Fruit fly (Drosophila melanogaster) whole organism, prepupa: ENCODE data around the gene Antdh.

Experiments
- Blimp-1 ChIP-seq: fragments of 200-800 bp; sonication (Bioruptor generic); optimal IDR thresholded peaks from 3 replicates; lab custom pipeline; 2017; ENCODE audit warnings: missing biosample characterization, missing genetic modification characterization, mild to moderate bottlenecking, moderate library complexity, missing genetic modification reagents
- CG11294 ChIP-seq: fragments of 200-800 bp; sonication (Bioruptor generic); IDR thresholded peaks from 2 replicates; pipeline ENCODE4 v1.3.6; 2022; ENCODE audit warnings: missing biosample characterization, missing genetic modification characterization
- CG11762 ChIP-seq: fragments of 200-800 bp; sonication (Bioruptor generic); optimal IDR thresholded peaks from 3 replicates; lab custom pipeline; 2016; ENCODE audit warnings: missing biosample characterization, missing genetic modification characterization; ENCODE audit not compliant: insufficient read depth
- CG15336 ChIP-seq: fragments of 200-800 bp; sonication (Bioruptor generic); IDR thresholded peaks from 2 replicates; pipeline ENCODE4 v1.3.6; 2022; ENCODE audit warnings: missing biosample characterization, missing genetic modification characterization
- CG1621 ChIP-seq: fragments of 200-800 bp; sonication (Bioruptor generic); optimal IDR thresholded peaks from 3 replicates; lab custom pipeline; 2018; ENCODE audit warnings: missing biosample characterization, mild to moderate bottlenecking, missing genetic modification characterization
- CG16779 ChIP-seq: fragments of 200-800 bp; sonication (Bioruptor generic); optimal IDR thresholded peaks from 3 replicates; lab custom pipeline; 2017; ENCODE audit warnings: missing biosample characterization, mild to moderate bottlenecking, missing genetic modification characterization
- CG3032 ChIP-seq: fragments of 200-800 bp; optimal IDR thresholded peaks from 2 replicates; lab custom pipeline; 2019; ENCODE audit warnings: missing biosample characterization, mild to moderate bottlenecking, missing genetic modification characterization, moderate library complexity
- CG31627 ChIP-seq: fragments of 200-800 bp; sonication (Bioruptor generic); optimal IDR thresholded peaks from 3 replicates; lab custom pipeline; 2016; ENCODE audit warnings: missing biosample characterization, missing genetic modification characterization
- CG32006 ChIP-seq: fragments of 200-800 bp; sonication (Bioruptor generic); optimal IDR thresholded peaks from 3 replicates; lab custom pipeline; 2017; ENCODE audit warnings: missing biosample characterization, mild to moderate bottlenecking, missing genetic modification characterization
- CG34406 ChIP-seq: fragments of 200-800 bp; sonication (Bioruptor generic); optimal IDR thresholded peaks from 3 replicates; lab custom pipeline; 2016; ENCODE audit warnings: missing biosample characterization, missing genetic modification characterization
- CG3919 ChIP-seq: fragments of 200-800 bp; sonication (Bioruptor generic); optimal IDR thresholded peaks from 3 replicates; lab custom pipeline; 2016; ENCODE audit warnings: missing biosample characterization, missing genetic modification characterization
- CG6163 ChIP-seq: fragments of 200-800 bp; sonication (Bioruptor generic); IDR thresholded peaks from 3 replicates; pipeline ENCODE4 v1.3.6; 2022; ENCODE audit warnings: missing biosample characterization, missing genetic modification characterization
- CG6276 ChIP-seq: fragments of 200-800 bp; sonication (Bioruptor generic); optimal IDR thresholded peaks from 2 replicates; lab custom pipeline; 2017; ENCODE audit warnings: missing biosample characterization, mild to moderate bottlenecking, missing genetic modification characterization
- CG6792 ChIP-seq: fragments of 200-800 bp; sonication (Bioruptor generic); optimal IDR thresholded peaks from 3 replicates; lab custom pipeline; 2016; ENCODE audit warnings: missing biosample characterization, missing genetic modification characterization
- CG6808 ChIP-seq: fragments of 200-800 bp; sonication (Bioruptor generic); optimal IDR thresholded peaks from 3 replicates; lab custom pipeline; 2017; ENCODE audit warnings: missing biosample characterization, missing genetic modification characterization, mild to moderate bottlenecking, moderate library complexity, missing genetic modification reagents
- CG6854 ChIP-seq: fragments of 200-800 bp; sonication (Bioruptor generic); optimal IDR thresholded peaks from 2 replicates; lab custom pipeline; 2017; ENCODE audit warnings: missing biosample characterization, mild to moderate bottlenecking, missing genetic modification characterization
- CG7368 ChIP-seq: fragments of 200-800 bp; sonication (Bioruptor generic); optimal IDR thresholded peaks from 3 replicates; lab custom pipeline; 2016; ENCODE audit warnings: missing biosample characterization, missing genetic modification characterization
- CG8319 ChIP-seq: fragments of 200-800 bp; sonication (Bioruptor generic); optimal IDR thresholded peaks from 3 replicates; lab custom pipeline; 2016; ENCODE audit warnings: missing biosample characterization, missing genetic modification characterization
- CG8632 ChIP-seq: fragments of 200-800 bp; sonication (Bioruptor generic); optimal IDR thresholded peaks from 3 replicates; lab custom pipeline; 2016; ENCODE audit warnings: missing biosample characterization, missing genetic modification characterization
- CG9139 ChIP-seq: fragments of 200-800 bp; sonication (Bioruptor generic); optimal IDR thresholded peaks from 3 replicates; lab custom pipeline; 2017; ENCODE audit warnings: missing biosample characterization, mild to moderate bottlenecking, missing genetic modification characterization
- Eip78C ChIP-seq: fragments of 200-800 bp; sonication (Bioruptor generic); peaks from one replicate; lab custom pipeline; 2016; ENCODE audit warnings: missing biosample characterization, missing genetic modification characterization
- Eip93F ChIP-seq: fragments of 200-800 bp; sonication (Bioruptor generic); optimal IDR thresholded peaks from 2 replicates; lab custom pipeline; 2016; ENCODE audit warnings: missing biosample characterization, mild to moderate bottlenecking, missing genetic modification characterization
- Gug ChIP-seq: fragments of 200-800 bp; sonication (Bioruptor generic); IDR thresholded peaks from 2 replicates; pipeline ENCODE4 v1.3.6; 2022; ENCODE audit warnings: missing biosample characterization, missing genetic modification characterization
- Hr39 ChIP-seq: fragments of 200-800 bp; sonication (Bioruptor generic); optimal IDR thresholded peaks from 2 replicates; lab custom pipeline; 2016; ENCODE audit warnings: missing biosample characterization, missing genetic modification characterization
- Lpt ChIP-seq: fragments of 200-800 bp; sonication (Bioruptor generic); optimal IDR thresholded peaks from 3 replicates; lab custom pipeline; 2016; ENCODE audit warnings: missing biosample characterization, missing genetic modification characterization
- Met ChIP-seq: fragments of 200-800 bp; sonication (Bioruptor generic); optimal IDR thresholded peaks from 3 replicates; lab custom pipeline; 2016; ENCODE audit warnings: missing biosample characterization, missing genetic modification characterization
- OdsH ChIP-seq: fragments of 200-800 bp; sonication (Bioruptor generic); optimal IDR thresholded peaks from 3 replicates; lab custom pipeline; 2016; ENCODE audit warnings: missing biosample characterization, missing genetic modification characterization
- Sox14 ChIP-seq: fragments of 200-800 bp; sonication (Bioruptor generic); optimal IDR thresholded peaks from 3 replicates; lab custom pipeline; 2016; ENCODE audit warnings: missing biosample characterization, missing genetic modification characterization
- Sox15 ChIP-seq: fragments of 200-800 bp; sonication (Bioruptor generic); optimal IDR thresholded peaks from 3 replicates; lab custom pipeline; 2016; ENCODE audit warnings: missing biosample characterization, missing genetic modification characterization
- achi ChIP-seq: fragments of 200-800 bp; sonication (Bioruptor generic); optimal IDR thresholded peaks from 3 replicates; lab custom pipeline; 2016; ENCODE audit warnings: missing biosample characterization, missing genetic modification characterization
- cyc ChIP-seq: fragments of 200-800 bp; sonication (Bioruptor generic); optimal IDR thresholded peaks from 3 replicates; lab custom pipeline; 2016; ENCODE audit warnings: missing biosample characterization, missing genetic modification characterization
- dac ChIP-seq: fragments of 200-800 bp; sonication (Bioruptor generic); optimal IDR thresholded peaks from 2 replicates; lab custom pipeline; 2017; ENCODE audit warnings: missing biosample characterization, mild to moderate bottlenecking, missing genetic modification characterization
- dsx ChIP-seq: fragments of 200-800 bp; optimal IDR thresholded peaks from 3 replicates; lab custom pipeline; 2019; ENCODE audit warnings: missing biosample characterization, mild to moderate bottlenecking, missing genetic modification characterization, moderate library complexity; ENCODE audit not compliant: poor library complexity, severe bottlenecking
- fd59A ChIP-seq: fragments of 200-800 bp; sonication (Bioruptor generic); optimal IDR thresholded peaks from 2 replicates; lab custom pipeline; 2017; ENCODE audit warnings: missing biosample characterization, mild to moderate bottlenecking, missing genetic modification characterization, missing genetic modification reagents
- fd85E ChIP-seq: fragments of 200-800 bp; sonication (Bioruptor generic); optimal IDR thresholded peaks from 3 replicates; lab custom pipeline; 2016; ENCODE audit warnings: missing biosample characterization, missing genetic modification characterization
- fkh ChIP-seq: fragments of 200-800 bp; sonication (Bioruptor generic); optimal IDR thresholded peaks from 3 replicates; lab custom pipeline; 2017; ENCODE audit warnings: missing biosample characterization, mild to moderate bottlenecking, missing genetic modification characterization, moderate library complexity
- lz ChIP-seq: fragments of 200-800 bp; sonication (Bioruptor generic); optimal IDR thresholded peaks from 3 replicates; lab custom pipeline; 2016; ENCODE audit warnings: missing biosample characterization, missing genetic modification characterization
- net ChIP-seq: fragments of 200-800 bp; sonication (Bioruptor generic); optimal IDR thresholded peaks from 3 replicates; lab custom pipeline; 2016; ENCODE audit warnings: missing biosample characterization, missing genetic modification characterization
- pdm3 ChIP-seq: fragments of 200-800 bp; sonication (Bioruptor generic); optimal IDR thresholded peaks from 3 replicates; lab custom pipeline; 2016; ENCODE audit warnings: missing biosample characterization, missing genetic modification characterization
- salr ChIP-seq, 2 experiments: fragments of 200-800 bp; sonication (Bioruptor generic); optimal IDR thresholded peaks; 3 replicates each; lab custom pipeline; 2016 to 2018; ENCODE audit warnings: missing biosample characterization in 2 of 2, missing genetic modification characterization in 2 of 2, mild to moderate bottlenecking in 1 of 2
- spab ChIP-seq: fragments of 200-800 bp; sonication (Bioruptor generic); optimal IDR thresholded peaks from 2 replicates; lab custom pipeline; 2017; ENCODE audit warnings: missing biosample characterization, mild to moderate bottlenecking, missing genetic modification characterization, missing genetic modification reagents
- ss ChIP-seq, 2 experiments: fragments of 200-800 bp; sonication (Bioruptor generic); optimal IDR thresholded peaks; 2 replicates in 1 of 2; 3 replicates in 1 of 2; lab custom pipeline; 2017 to 2018; ENCODE audit warnings: mild to moderate bottlenecking in 2 of 2, missing biosample characterization in 2 of 2, missing genetic modification characterization in 2 of 2, moderate library complexity in 1 of 2
- svp ChIP-seq: fragments of 200-800 bp; sonication (Bioruptor generic); peaks from one replicate; lab custom pipeline; 2016; ENCODE audit warnings: missing biosample characterization, missing genetic modification characterization
- topi ChIP-seq: fragments of 200-800 bp; sonication (Bioruptor generic); optimal IDR thresholded peaks from 3 replicates; lab custom pipeline; 2016; ENCODE audit warnings: missing biosample characterization, missing genetic modification characterization
- vri ChIP-seq: fragments of 200-800 bp; sonication (Bioruptor generic); optimal IDR thresholded peaks from 3 replicates; lab custom pipeline; 2016; ENCODE audit warnings: missing biosample characterization, mild to moderate bottlenecking, missing genetic modification characterization

The Antdh gene

dm6 chrX:11147553-11148067 is 21.2 kb downstream of the Antdh start (continued):
- TF ChIP-seq dac (no peak), CG15336 (0 out of 2 replicates have a peak, but pooled peaks have one; percentile 7), Sox14 (GFP tag; lab: Kevin White, UChicago) (no peak), CG3919 (GFP tag; lab: Kevin White, UChicago) (no peak), topi (GFP tag; lab: Kevin White, UChicago) (no peak), Blimp-1 (no peak), dsx (GFP tag; lab: Kevin White, UChicago) (no peak), Lpt (GFP tag; lab: Kevin White, UChicago) (no peak), Hr39 (GFP tag; lab: Kevin White, UChicago) (no peak), CG16779 (tag; lab: Kevin White, UChicago) (no peak), CG7368 (GFP tag; lab: Kevin White, UChicago) (no peak), Sox15 (GFP tag; lab: Kevin White, UChicago) (no peak), Gug (GFP tag; lab: Robert Waterston, UW) (no peak), Eip78C (GFP tag; lab: Kevin White, UChicago) (peak; percentile 30), fd85E (GFP tag; lab: Kevin White, UChicago) (no peak), CG8632 (GFP tag; lab: Kevin White, UChicago) (no peak), CG9139 (no peak), salr (GFP tag; optimal IDR thresholded peaks at IDR 0.05; lab: Kevin White, UChicago) (no peak), CG31627 (GFP tag; lab: Kevin White, UChicago) (no peak), fd59A (GFP tag; lab: Kevin White, UChicago) (no peak), cyc (GFP tag; lab: Kevin White, UChicago) (no peak), vri (GFP tag; lab: Kevin White, UChicago) (no peak), CG11294 (GFP tag; lab: Robert Waterston, UW) (no peak), CG8319 (GFP tag; lab: Kevin White, UChicago) (no peak), net (GFP tag; lab: Kevin White, UChicago) (no peak), pdm3 (no peak), OdsH (no peak), CG6854 (GFP tag; lab: Kevin White, UChicago) (no peak), ss (GFP tag; optimal IDR thresholded peaks at IDR 0.05; lab: Kevin White, UChicago) (no peak)

- TF ChIP-seq Eip78C (GFP tag; lab: Kevin White, UChicago) (peak; percentile 62), CG6854 (GFP tag; lab: Kevin White, UChicago) (no peak), CG6792 (no peak), Blimp-1 (no peak), CG8319 (GFP tag; lab: Kevin White, UChicago) (no peak), CG6163 (GFP tag; lab: Robert Waterston, UW) (peak; percentile 77), CG3032 (tag; lab: Kevin White, UChicago) (peak; percentile 29), CG11762 (no peak), Eip93F (GFP tag; lab: Kevin White, UChicago) (no peak), CG6808 (no peak), spab (no peak), CG7368 (GFP tag; lab: Kevin White, UChicago) (peak; percentile 30), fd59A (GFP tag; lab: Kevin White, UChicago) (no peak), Lpt (GFP tag; lab: Kevin White, UChicago) (no peak), CG3919 (GFP tag; lab: Kevin White, UChicago) (peak; percentile 37), fd85E (GFP tag; lab: Kevin White, UChicago) (no peak), Sox14 (GFP tag; lab: Kevin White, UChicago) (peak; percentile 7), topi (GFP tag; lab: Kevin White, UChicago) (peak; percentile 51), CG9139 (no peak), CG15336 (0 out of 2 replicates have a peak, but pooled peaks have one; percentile 14), cyc (GFP tag; lab: Kevin White, UChicago) (peak; percentile 1), CG31627 (GFP tag; lab: Kevin White, UChicago) (peak; percentile 30), CG8632 (GFP tag; lab: Kevin White, UChicago) (no peak), achi (GFP tag; lab: Kevin White, UChicago) (peak; percentile 14), CG34406 (GFP tag; lab: Kevin White, UChicago) (peak; percentile 6), lz (GFP tag; lab: Kevin White, UChicago) (peak; percentile 15), svp (GFP tag; lab: Kevin White, UChicago) (peak; percentile 76), CG1621 (tag; lab: Kevin White, UChicago) (no peak), fkh (GFP tag; lab: Kevin White, UChicago) (no peak), CG6276 (GFP tag; lab: Kevin White, UChicago) (no peak), dsx (GFP tag; lab: Kevin White, UChicago) (peak; percentile 44), CG16779 (tag; lab: Kevin White, UChicago) (no peak), OdsH (peak; percentile 7), Met (GFP tag; lab: Kevin White, UChicago) (peak; percentile 16), CG32006 (peak; percentile 30)
These were observed 22.2 kb downstream of the Antdh start for dm6 chrX:11146598-11147176.
